Fruit fly (Drosophila melanogaster) whole organism, embryonic: ENCODE data around the gene HDAC3.
A peak's percentile ranks its signal among the peaks of the same experiment; 100 is the strongest.

Source experiments
- Abd-B ChIP-seq: fragments of 200-800 bp; sonication (Bioruptor generic); optimal IDR thresholded peaks from 2 replicates; lab custom pipeline; 2018; ENCODE audit warnings: missing biosample characterization, mild to moderate bottlenecking, missing genetic modification characterization, moderate library complexity
- Bdp1 ChIP-seq: fragments of 200-800 bp; sonication (Bioruptor generic); optimal IDR thresholded peaks from 3 replicates; lab custom pipeline; 2016; ENCODE audit warnings: missing biosample characterization, missing genetic modification characterization
- Bgb ChIP-seq: fragments of 200-800 bp; sonication (Bioruptor generic); IDR thresholded peaks from 2 replicates; pipeline ENCODE4 v1.3.6; 2022; ENCODE audit warnings: missing biosample characterization, missing genetic modification characterization; ENCODE audit not compliant: partially characterized antibody
- CG10366 ChIP-seq: fragments of 200-800 bp; sonication (Bioruptor generic); IDR thresholded peaks from 2 replicates; pipeline ENCODE4 v1.3.6; 2022; ENCODE audit warnings: missing biosample characterization, missing genetic modification characterization
- CG10462 ChIP-seq: fragments of 200-800 bp; sonication (Bioruptor generic); optimal IDR thresholded peaks from 2 replicates; lab custom pipeline; 2016; ENCODE audit warnings: missing biosample characterization, missing genetic modification characterization
- CG10565 ChIP-seq: fragments of 200-800 bp; sonication (Bioruptor generic); optimal IDR thresholded peaks from 3 replicates; lab custom pipeline; 2016; ENCODE audit warnings: missing biosample characterization, mild to moderate bottlenecking, missing genetic modification characterization
- CG11696 ChIP-seq: fragments of 200-800 bp; sonication (Bioruptor generic); IDR thresholded peaks from 2 replicates; pipeline ENCODE4 v1.3.6; 2022; ENCODE audit warnings: missing biosample characterization, missing genetic modification characterization
- CG13894 ChIP-seq: fragments of 200-800 bp; sonication (Bioruptor generic); optimal IDR thresholded peaks from 3 replicates; lab custom pipeline; 2018; ENCODE audit warnings: missing biosample characterization, mild to moderate bottlenecking, missing genetic modification characterization, moderate library complexity
- CG16779 ChIP-seq: fragments of 200-800 bp; sonication (Bioruptor generic); IDR thresholded peaks from 2 replicates; pipeline ENCODE4 v1.3.6; 2022; ENCODE audit warnings: missing biosample characterization, missing genetic modification characterization
- CG17568 ChIP-seq: fragments of 200-800 bp; sonication (Bioruptor generic); optimal IDR thresholded peaks from 2 replicates; lab custom pipeline; 2018; ENCODE audit warnings: missing biosample characterization, mild to moderate bottlenecking, missing genetic modification characterization, moderate library complexity
- CG18599 ChIP-seq: fragments of 200-800 bp; sonication (Bioruptor generic); optimal IDR thresholded peaks from 3 replicates; lab custom pipeline; 2017; ENCODE audit warnings: missing biosample characterization, missing genetic modification characterization, mild to moderate bottlenecking, moderate library complexity, missing genetic modification reagents
- CG2889 ChIP-seq: fragments of 200-800 bp; sonication (Bioruptor generic); IDR thresholded peaks from 3 replicates; pipeline ENCODE4 v1.3.6; 2022; ENCODE audit warnings: missing biosample characterization, missing genetic modification characterization
- CG31441 ChIP-seq: fragments of 200-800 bp; sonication (Bioruptor generic); IDR thresholded peaks from 2 replicates; pipeline ENCODE4 v1.3.6; 2022; ENCODE audit warnings: missing biosample characterization, missing genetic modification characterization
- CG3407 ChIP-seq: fragments of 200-800 bp; sonication (Bioruptor generic); optimal IDR thresholded peaks from 2 replicates; lab custom pipeline; 2018; ENCODE audit warnings: missing biosample characterization, mild to moderate bottlenecking, missing genetic modification characterization
- CG34422 ChIP-seq: fragments of 200-800 bp; sonication (Bioruptor generic); IDR thresholded peaks from 3 replicates; pipeline ENCODE4 v1.3.6; 2022; ENCODE audit warnings: missing biosample characterization, missing genetic modification characterization
- CG4360 ChIP-seq: fragments of 200-800 bp; sonication (Bioruptor generic); IDR thresholded peaks from 2 replicates; pipeline ENCODE4 v1.3.6; 2022; ENCODE audit warnings: missing biosample characterization, missing genetic modification characterization
- CG4617 ChIP-seq: fragments of 200-800 bp; sonication (Bioruptor generic); optimal IDR thresholded peaks from 3 replicates; lab custom pipeline; 2016; ENCODE audit warnings: missing biosample characterization, missing genetic modification characterization, borderline replicate concordance
- CG7271 ChIP-seq: fragments of 200-800 bp; sonication (Bioruptor generic); optimal IDR thresholded peaks from 2 replicates; lab custom pipeline; 2018; ENCODE audit warnings: missing biosample characterization, mild to moderate bottlenecking, missing genetic modification characterization, moderate library complexity
- CG8281 ChIP-seq: fragments of 200-800 bp; sonication (Bioruptor generic); optimal IDR thresholded peaks from 2 replicates; lab custom pipeline; 2018; ENCODE audit warnings: missing biosample characterization, mild to moderate bottlenecking, missing genetic modification characterization, moderate library complexity
- CrebB ChIP-seq: fragments of 200-800 bp; sonication (Bioruptor generic); optimal IDR thresholded peaks from 3 replicates; lab custom pipeline; 2018; ENCODE audit warnings: missing biosample characterization, mild to moderate bottlenecking, missing genetic modification characterization
- Dp ChIP-seq: fragments of 200-800 bp; sonication (Bioruptor generic); optimal IDR thresholded peaks from 2 replicates; lab custom pipeline; 2018; ENCODE audit warnings: missing biosample characterization, mild to moderate bottlenecking, missing genetic modification characterization, moderate library complexity
- Ets65A ChIP-seq: fragments of 200-800 bp; sonication (Bioruptor generic); peaks from one replicate; lab custom pipeline; 2016; ENCODE audit warnings: missing biosample characterization, missing genetic modification characterization
- Gug ChIP-seq: fragments of 200-800 bp; sonication (Bioruptor generic); IDR thresholded peaks from 4 replicates; pipeline ENCODE4 v1.3.6; 2022; ENCODE audit warnings: missing biosample characterization, missing genetic modification characterization
- HmgD ChIP-seq: fragments of 200-800 bp; sonication (Bioruptor generic); optimal IDR thresholded peaks from 3 replicates; lab custom pipeline; 2016; ENCODE audit warnings: missing biosample characterization, missing genetic modification characterization
- Hr51 ChIP-seq, 2 experiments: fragments of 200-800 bp; sonication (Bioruptor generic); optimal IDR thresholded peaks; 2 replicates in 1 of 2; 3 replicates in 1 of 2; lab custom pipeline; 2016 to 2018; ENCODE audit warnings: missing biosample characterization in 2 of 2, missing genetic modification characterization in 2 of 2, mild to moderate bottlenecking in 1 of 2, moderate library complexity in 1 of 2
- Lpt ChIP-seq: fragments of >200 bp; optimal IDR thresholded peaks from 2 replicates; lab custom pipeline; 2018; ENCODE audit warnings: missing biosample characterization, missing genetic modification characterization
- MESR4 ChIP-seq: fragments of 200-800 bp; sonication (Bioruptor generic); optimal IDR thresholded peaks from 2 replicates; lab custom pipeline; 2018; ENCODE audit warnings: missing biosample characterization, mild to moderate bottlenecking, missing genetic modification characterization, moderate library complexity
- Max ChIP-seq: fragments of 200-800 bp; sonication (Bioruptor generic); optimal IDR thresholded peaks from 2 replicates; lab custom pipeline; 2016; ENCODE audit warnings: missing biosample characterization, mild to moderate bottlenecking, missing genetic modification characterization
- Ravus ChIP-seq: fragments of 200-800 bp; sonication (Bioruptor generic); IDR thresholded peaks from 2 replicates; pipeline ENCODE4 v1.3.6; 2022; ENCODE audit warnings: missing biosample characterization, missing genetic modification characterization
- Ssrp ChIP-seq: fragments of 200-800 bp; sonication (Bioruptor generic); optimal IDR thresholded peaks from 2 replicates; lab custom pipeline; 2018; ENCODE audit warnings: missing biosample characterization, mild to moderate bottlenecking, missing genetic modification characterization, moderate library complexity
- Xbp1 ChIP-seq: fragments of 200-800 bp; sonication (Bioruptor generic); optimal IDR thresholded peaks from 3 replicates; lab custom pipeline; 2016; ENCODE audit warnings: missing biosample characterization, mild to moderate bottlenecking, missing genetic modification characterization
- amos ChIP-seq: fragments of 200-800 bp; sonication (Bioruptor generic); IDR thresholded peaks from 2 replicates; pipeline ENCODE4 v1.3.6; 2022; ENCODE audit warnings: missing biosample characterization, missing genetic modification characterization; ENCODE audit not compliant: partially characterized antibody
- aop ChIP-seq: fragments of 200-800 bp; sonication (Bioruptor generic); IDR thresholded peaks from 2 replicates; pipeline ENCODE4 v1.3.6; 2022; ENCODE audit warnings: missing biosample characterization, missing genetic modification characterization
- az2 ChIP-seq: fragments of 200-800 bp; sonication (Bioruptor generic); optimal IDR thresholded peaks from 3 replicates; lab custom pipeline; 2016; ENCODE audit warnings: missing biosample characterization, missing genetic modification characterization
- cas ChIP-seq: fragments of 200-800 bp; sonication (Bioruptor generic); IDR thresholded peaks from 2 replicates; pipeline ENCODE4 v1.3.6; 2022; ENCODE audit warnings: missing biosample characterization, missing genetic modification characterization
- crp ChIP-seq, 2 experiments: fragments of 200-800 bp; sonication (Bioruptor generic); optimal IDR thresholded peaks; 2 replicates in 1 of 2; 3 replicates in 1 of 2; lab custom pipeline; 2017; ENCODE audit warnings: missing biosample characterization in 2 of 2, missing genetic modification characterization in 2 of 2, mild to moderate bottlenecking in 1 of 2, moderate library complexity in 1 of 2
- disco-r ChIP-seq: fragments of 200-800 bp; sonication (Bioruptor generic); optimal IDR thresholded peaks from 2 replicates; lab custom pipeline; 2016; ENCODE audit warnings: missing biosample characterization, missing genetic modification characterization
- dmrt11E ChIP-seq: fragments of 200-800 bp; sonication (Bioruptor generic); optimal IDR thresholded peaks from 3 replicates; lab custom pipeline; 2018; ENCODE audit warnings: missing biosample characterization, mild to moderate bottlenecking, missing genetic modification characterization, moderate library complexity
- fd64A ChIP-seq: fragments of 200-800 bp; sonication (Bioruptor generic); optimal IDR thresholded peaks from 3 replicates; lab custom pipeline; 2018; ENCODE audit warnings: missing biosample characterization, mild to moderate bottlenecking, missing genetic modification characterization
- gem ChIP-seq: fragments of 200-800 bp; sonication (Bioruptor generic); optimal IDR thresholded peaks from 2 replicates; lab custom pipeline; 2019; ENCODE audit warnings: missing biosample characterization, mild to moderate bottlenecking, missing genetic modification characterization, moderate library complexity
- ind ChIP-seq: fragments of 200-800 bp; sonication (Bioruptor generic); optimal IDR thresholded peaks from 3 replicates; lab custom pipeline; 2016; ENCODE audit warnings: missing biosample characterization, missing genetic modification characterization
- inv ChIP-seq: fragments of 200-800 bp; sonication (Bioruptor generic); IDR thresholded peaks from 2 replicates; pipeline ENCODE4 v1.3.6; 2022; ENCODE audit warnings: missing biosample characterization, missing genetic modification characterization; ENCODE audit not compliant: partially characterized antibody
- knrl ChIP-seq: fragments of 200-800 bp; sonication (Bioruptor generic); IDR thresholded peaks from 3 replicates; pipeline ENCODE4 v1.3.6; 2022; ENCODE audit warnings: missing biosample characterization, missing genetic modification characterization; ENCODE audit not compliant: partially characterized antibody
- pfk ChIP-seq: fragments of 200-800 bp; sonication (Bioruptor generic); optimal IDR thresholded peaks from 2 replicates; lab custom pipeline; 2018; ENCODE audit warnings: missing biosample characterization, mild to moderate bottlenecking, missing genetic modification characterization, moderate library complexity
- pnt ChIP-seq: fragments of 200-800 bp; sonication (Bioruptor generic); optimal IDR thresholded peaks from 3 replicates; lab custom pipeline; 2016; ENCODE audit warnings: missing biosample characterization, missing genetic modification characterization
- sd ChIP-seq: fragments of 200-800 bp; sonication (Bioruptor generic); optimal IDR thresholded peaks from 3 replicates; lab custom pipeline; 2018; ENCODE audit warnings: missing biosample characterization, mild to moderate bottlenecking, missing genetic modification characterization, moderate library complexity
- sens ChIP-seq: fragments of 200-800 bp; sonication (Bioruptor generic); peaks from one replicate; lab custom pipeline; 2016; ENCODE audit warnings: missing biosample characterization, missing genetic modification characterization
- stc ChIP-seq: fragments of 200-800 bp; sonication (Bioruptor generic); IDR thresholded peaks from 2 replicates; pipeline ENCODE4 v1.3.6; 2022; ENCODE audit warnings: missing biosample characterization, missing genetic modification characterization
- unpg ChIP-seq: fragments of 200-800 bp; sonication (Bioruptor generic); optimal IDR thresholded peaks from 3 replicates; lab custom pipeline; 2018; ENCODE audit warnings: missing biosample characterization, mild to moderate bottlenecking, missing genetic modification characterization, moderate library complexity
- zen2 ChIP-seq: fragments of 200-800 bp; sonication (Bioruptor generic); IDR thresholded peaks from 3 replicates; pipeline ENCODE4 v1.3.6; 2022; ENCODE audit warnings: missing biosample characterization, missing genetic modification characterization; ENCODE audit not compliant: partially characterized antibody

Gene HDAC3

DNA sequence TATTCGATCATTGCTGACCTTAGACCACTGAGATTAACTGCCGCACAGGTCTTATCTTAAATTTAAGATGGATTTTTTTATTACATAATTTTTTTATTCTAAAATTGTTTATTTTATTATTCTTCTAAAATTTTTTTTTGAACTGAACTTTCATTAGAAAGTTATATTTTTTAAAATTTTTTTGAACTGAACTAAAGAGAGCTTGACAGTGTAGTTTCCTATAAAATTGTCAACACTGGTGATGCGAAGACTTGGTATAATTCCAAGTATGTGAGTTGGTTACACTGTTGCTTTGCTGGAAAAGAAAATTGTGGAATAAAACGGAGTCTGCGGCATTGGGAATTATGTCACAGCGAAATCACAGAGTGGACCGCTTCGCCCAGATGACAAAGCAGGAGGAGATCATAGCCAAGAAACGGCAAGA, 10.9 kb upstream of the HDAC3 start, which contains the start of gene CG31550 (continued):
- TF ChIP-seq dmrt11E (peak; percentile 75), disco-r (GFP tag; lab: Kevin White, UChicago) (no peak), CG17568 (GFP tag; lab: Kevin White, UChicago) (no peak), unpg (GFP tag; lab: Kevin White, UChicago) (peak; percentile 56), aop (GFP tag; lab: Robert Waterston, UW) (no peak; the same call in 1 of the 2 replicates), stc (GFP tag; lab: Robert Waterston, UW) (no peak; the same call in 1 of the 2 replicates), pnt (GFP tag; lab: Kevin White, UChicago) (peak; percentile 34), Hr51 (GFP tag; optimal IDR thresholded peaks at IDR 0.05; lab: Kevin White, UChicago) (peak; percentile 53 to 72), CG4617 (GFP tag; lab: Kevin White, UChicago) (peak; percentile 75), Ravus (peak; percentile 43), Ets65A (GFP tag; lab: Kevin White, UChicago) (peak; percentile 91), CG3407 (GFP tag; lab: Kevin White, UChicago) (no peak), CG10565 (no peak), Bgb (GFP tag; lab: Robert Waterston, UW) (no peak), az2 (GFP tag; lab: Kevin White, UChicago) (peak; percentile 73), Xbp1 (GFP tag; lab: Kevin White, UChicago) (peak; percentile 82), pfk (GFP tag; lab: Kevin White, UChicago) (no peak), Bdp1 (GFP tag; lab: Kevin White, UChicago) (peak; percentile 16), CG34422 (peak; percentile 67; the same call in 1 of the 3 replicates), CrebB (tag; lab: Kevin White, UChicago) (no peak), gem (tag; lab: Kevin White, UChicago) (peak; percentile 86), Max (GFP tag; lab: Kevin White, UChicago) (peak; percentile 45), sens (GFP tag; lab: Kevin White, UChicago) (peak; percentile 75), Abd-B (GFP tag; lab: Kevin White, UChicago) (peak; percentile 74), cas (GFP tag; lab: Robert Waterston, UW) (peak; percentile 57; the same call in 1 of the 2 replicates), CG10462 (GFP tag; lab: Kevin White, UChicago) (peak; percentile 39), ind (peak; percentile 78), MESR4 (peak; percentile 94), inv (GFP tag; lab: Robert Waterston, UW) (no peak), Dp (no peak), CG31441 (GFP tag; lab: Robert Waterston, UW) (peak; percentile 81), Gug (peak; percentile 57; the same call in 3 of the 4 replicates), CG7271 (tag; lab: Kevin White, UChicago) (peak; percentile 38), CG4360 (GFP tag; lab: Robert Waterston, UW) (no peak), HmgD (GFP tag; lab: Kevin White, UChicago) (no peak), CG11696 (no peak), sd (tag; lab: Kevin White, UChicago) (no peak), knrl (GFP tag; lab: Robert Waterston, UW) (no peak), CG18599 (GFP tag; lab: Kevin White, UChicago) (peak; percentile 55), Lpt (GFP tag; lab: Kevin White, UChicago) (no peak), Ssrp (tag; lab: Kevin White, UChicago) (peak; percentile 75), amos (GFP tag; lab: Robert Waterston, UW) (0 out of 2 replicates have a peak, but pooled peaks have one; percentile 11), CG16779 (no peak), CG10366 (GFP tag; lab: Robert Waterston, UW) (peak; percentile 79), zen2 (GFP tag; lab: Robert Waterston, UW) (no peak), crp (GFP tag; optimal IDR thresholded peaks at IDR 0.05; lab: Kevin White, UChicago) (no peak), CG8281 (tag; lab: Kevin White, UChicago) (no peak), CG2889 (GFP tag; lab: Robert Waterston, UW) (peak; percentile 62; the same call in 1 of the 3 replicates), CG13894 (tag; lab: Kevin White, UChicago) (no peak), fd64A (GFP tag; lab: Kevin White, UChicago) (no peak)
